Fruit fly (Drosophila melanogaster): ENCODE results near the gene spri.
A peak's percentile ranks its signal among the peaks of the same experiment; 100 is the strongest.

The spri gene

DNA sequence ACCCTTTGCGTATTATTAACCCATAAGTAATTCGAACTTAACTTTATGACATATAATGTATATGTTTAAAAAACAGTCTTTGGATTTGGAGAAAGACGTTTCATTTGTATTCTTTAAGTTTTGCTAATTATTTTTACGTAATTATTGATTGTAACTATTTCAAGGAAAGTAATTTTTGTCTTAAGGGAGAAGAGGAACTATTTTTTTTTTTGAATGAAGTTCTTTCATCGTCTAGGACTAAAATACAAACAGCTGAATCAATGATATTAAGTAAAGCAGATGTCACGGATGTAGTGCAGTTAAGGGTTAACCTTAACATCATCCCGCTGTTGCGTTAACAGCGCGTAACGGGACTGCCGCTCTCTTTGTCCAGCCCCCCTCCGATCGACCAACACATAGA lies 43.7 kb upstream of the spri start (continued):
- no peak for TF ChIP-seq hth (optimal IDR thresholded peaks at IDR 0.05)
- TF ChIP-seq gem (tag; optimal IDR thresholded peaks at IDR 0.05), result peak; percentile 75
- TF ChIP-seq prd (optimal IDR thresholded peaks at IDR 0.05), result no peak
- TF ChIP-seq prd (GFP tag; IDR thresholded peaks at IDR 0.05), result 0 out of 3 replicates have a peak, but pooled peaks have one; percentile 27
- TF ChIP-seq dpn (GFP tag; optimal IDR thresholded peaks at IDR 0.05), result peak; percentile 18 to 34
- no peak for TF ChIP-seq gt (GFP tag; IDR thresholded peaks at IDR 0.05)
- peak; percentile 74 for TF ChIP-seq CG10147 (GFP tag; optimal IDR thresholded peaks at IDR 0.05)
- TF ChIP-seq NK7.1 (GFP tag; optimal IDR thresholded peaks at IDR 0.05), result peak; percentile 43
- no peak for TF ChIP-seq CG17912 (GFP tag; optimal IDR thresholded peaks at IDR 0.05)
- TF ChIP-seq PHDP (tag; optimal IDR thresholded peaks at IDR 0.05), result peak; percentile 54
- no peak for TF ChIP-seq CG31365 (tag; optimal IDR thresholded peaks at IDR 0.05)
- no peak for TF ChIP-seq Ets97D (GFP tag; optimal IDR thresholded peaks at IDR 0.05)
- TF ChIP-seq Drgx (GFP tag; IDR thresholded peaks at IDR 0.05), result no peak
- TF ChIP-seq sd (tag; optimal IDR thresholded peaks at IDR 0.05), result no peak
- TF ChIP-seq ranshi (GFP tag; IDR thresholded peaks at IDR 0.05), result no peak
- peak; percentile 80 for TF ChIP-seq CG2678 (tag; optimal IDR thresholded peaks at IDR 0.05)
- no peak for TF ChIP-seq toy (GFP tag; IDR thresholded peaks at IDR 0.05)
- peak; percentile 62 for TF ChIP-seq CG3281 (GFP tag; optimal IDR thresholded peaks at IDR 0.05)
- no peak for TF ChIP-seq emc (GFP tag; optimal IDR thresholded peaks at IDR 0.05)
- TF ChIP-seq CG34422 (GFP tag; IDR thresholded peaks at IDR 0.05), result no peak
- TF ChIP-seq dan (GFP tag; IDR thresholded peaks at IDR 0.05), result no peak
- no peak for TF ChIP-seq CG15479 (GFP tag; optimal IDR thresholded peaks at IDR 0.05)
- no peak for TF ChIP-seq zfh1 (GFP tag; IDR thresholded peaks at IDR 0.05)
- TF ChIP-seq CG7556 (GFP tag; optimal IDR thresholded peaks at IDR 0.05), result peak; percentile 82
- TF ChIP-seq CG8290 (GFP tag; optimal IDR thresholded peaks at IDR 0.05), result no peak
- no peak for TF ChIP-seq CG8290 (tag; optimal IDR thresholded peaks at IDR 0.05)
- no peak for TF ChIP-seq B-H2 (GFP tag; optimal IDR thresholded peaks at IDR 0.05)
- TF ChIP-seq Ada2b (GFP tag; IDR thresholded peaks at IDR 0.05), result no peak
- TF ChIP-seq abd-A (tag; optimal IDR thresholded peaks at IDR 0.05), result no peak
- no peak for TF ChIP-seq CG1233 (GFP tag; optimal IDR thresholded peaks at IDR 0.05)
- TF ChIP-seq Sin3A (optimal IDR thresholded peaks at IDR 0.05), result no peak
- no peak for TF ChIP-seq CG10321 (GFP tag; IDR thresholded peaks at IDR 0.05)
- no peak for TF ChIP-seq CG15514 (GFP tag; optimal IDR thresholded peaks at IDR 0.05)
- no peak for TF ChIP-seq gce (GFP tag; IDR thresholded peaks at IDR 0.05)
- no peak for TF ChIP-seq stc (GFP tag; IDR thresholded peaks at IDR 0.05)
- peak; percentile 21 for TF ChIP-seq Hmx (GFP tag; optimal IDR thresholded peaks at IDR 0.05)
- TF ChIP-seq CG7839 (tag; optimal IDR thresholded peaks at IDR 0.05), result peak; percentile 67
- TF ChIP-seq CG7271 (tag; optimal IDR thresholded peaks at IDR 0.05), result no peak
- TF ChIP-seq CG11398 (GFP tag; optimal IDR thresholded peaks at IDR 0.05), result no peak
- no peak for TF ChIP-seq gsb (GFP tag; IDR thresholded peaks at IDR 0.05)
- peak; percentile 35 for TF ChIP-seq nau (GFP tag; optimal IDR thresholded peaks at IDR 0.05)
- TF ChIP-seq Gug (GFP tag; IDR thresholded peaks at IDR 0.05), result no peak
- TF ChIP-seq Deaf1 (tag; optimal IDR thresholded peaks at IDR 0.05), result no peak
- TF ChIP-seq CG12071 (GFP tag; optimal IDR thresholded peaks at IDR 0.05), result no peak
- no peak for TF ChIP-seq sens-2 (GFP tag; IDR thresholded peaks at IDR 0.05)
- peak; percentile 17; the same call in 1 of the 2 replicates for TF ChIP-seq Taf1 (GFP tag; IDR thresholded peaks at IDR 0.05)
- no peak for TF ChIP-seq CG31388 (GFP tag; optimal IDR thresholded peaks at IDR 0.05)
- no peak for TF ChIP-seq Lim3 (GFP tag; IDR thresholded peaks at IDR 0.05)
- TF ChIP-seq CG1832 (GFP tag; optimal IDR thresholded peaks at IDR 0.05), result no peak
- TF ChIP-seq CG4707 (GFP tag; optimal IDR thresholded peaks at IDR 0.05), result no peak
- TF ChIP-seq danr (GFP tag; IDR thresholded peaks at IDR 0.05), result no peak
- peak; percentile 28 for TF ChIP-seq scrt (GFP tag; optimal IDR thresholded peaks at IDR 0.05)
- no peak for TF ChIP-seq hkb (optimal IDR thresholded peaks at IDR 0.05)
- 0 out of 2 replicates have a peak, but pooled peaks have one; percentile 37 for TF ChIP-seq hkb (GFP tag; IDR thresholded peaks at IDR 0.05)

All from whole organism, embryonic.